Worm (Caenorhabditis elegans) whole organism, L4 larva: Measurements from ENCODE around the gene F41H10.3.

Experiments used
- lim-7 ChIP-seq: fragments of 200-800 bp; sonication (Bioruptor generic); IDR thresholded peaks from 2 replicates; pipeline ENCODE4 v1.3.6; 2022; ENCODE audit warnings: missing genetic modification characterization, missing compliant biosample characterization
- nhr-76 ChIP-seq: fragments of 150-350 bp; optimal IDR thresholded peaks from 2 replicates; lab custom pipeline; 2014; ENCODE audit warnings: missing biosample characterization, missing genetic modification characterization

- TF ChIP-seq lim-7, result no peak
- no peak for TF ChIP-seq nhr-76
These were observed 39.5 kb downstream of the F41H10.3 start for ce11 chrIV:5409112-5409511.
